Fruit fly (Drosophila melanogaster): ENCODE measurements around the gene CG34377.

CG34377 gene

DNA sequence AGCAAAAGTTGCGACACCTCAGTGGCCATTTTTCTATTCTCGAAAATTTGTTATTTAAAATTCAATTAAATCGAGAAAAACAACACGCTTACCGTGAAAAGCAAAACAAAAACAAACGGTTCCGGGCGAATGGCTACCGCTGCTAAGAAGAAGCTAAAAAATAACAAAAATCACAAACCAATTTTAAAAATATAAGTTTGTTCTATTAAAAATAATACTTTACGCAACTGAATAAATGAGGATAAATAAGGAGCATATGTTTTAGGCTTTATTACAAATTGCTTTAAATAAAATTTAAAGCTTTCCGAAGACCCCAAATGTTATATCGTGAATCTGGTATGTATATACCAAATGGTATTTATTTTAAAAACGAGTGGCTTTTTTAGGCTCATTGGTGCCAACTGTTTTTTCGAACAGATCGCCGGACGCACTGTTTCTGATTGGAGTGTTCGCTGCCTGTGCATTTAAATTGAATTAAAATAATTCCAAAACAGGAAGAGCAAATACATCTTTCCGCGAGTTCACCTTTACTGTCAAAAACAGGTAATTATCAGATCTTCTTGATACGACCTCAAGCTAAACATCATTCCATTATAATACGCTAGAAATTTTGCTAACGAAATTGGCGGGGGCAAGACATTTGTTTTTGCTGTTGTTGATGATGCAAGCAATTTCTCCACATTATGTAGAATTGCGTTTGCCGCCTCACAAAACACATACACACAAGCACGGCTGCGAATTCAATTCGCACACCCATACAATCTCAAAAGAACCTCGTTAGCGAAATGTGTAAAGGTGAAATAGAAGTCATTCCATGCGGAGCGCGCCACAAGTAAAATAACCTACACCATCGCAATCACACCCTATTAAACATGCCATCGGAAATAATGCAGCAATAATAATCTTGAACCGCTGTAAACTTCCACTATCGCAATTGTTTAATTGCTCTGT is 43.5 kb upstream of the CG34377 start, which contains the start of the genes Polr3F and PyK (continued):
- TF ChIP-seq Xbp1 (GFP tag; optimal IDR thresholded peaks at IDR 0.05) (peak; percentile 30), Kr (GFP tag; optimal IDR thresholded peaks at IDR 0.05) (no peak), hb (GFP tag; IDR thresholded peaks at IDR 0.05; ENCODE audit: partially characterized antibody) (no peak), CG32532 (GFP tag; IDR thresholded peaks at IDR 0.05) (no peak), CG13123 (GFP tag; optimal IDR thresholded peaks at IDR 0.05) (no peak), Antp (GFP tag; optimal IDR thresholded peaks at IDR 0.05) (no peak), CG1603 (tag; optimal IDR thresholded peaks at IDR 0.05) (no peak), CG6654 (GFP tag; optimal IDR thresholded peaks at IDR 0.05) (no peak), CG13775 (GFP tag; optimal IDR thresholded peaks at IDR 0.05) (peak; percentile 40), crp (GFP tag; optimal IDR thresholded peaks at IDR 0.05) (peak in 1 of 2 experiments; percentile 65), CG9437 (GFP tag; optimal IDR thresholded peaks at IDR 0.05) (no peak), CG7556 (GFP tag; optimal IDR thresholded peaks at IDR 0.05) (peak; percentile 5), Nf-YA (GFP tag; IDR thresholded peaks at IDR 0.05) (no peak), Drgx (GFP tag; IDR thresholded peaks at IDR 0.05) (peak; percentile 14; the same call in 1 of the 2 replicates), dpn (GFP tag; optimal IDR thresholded peaks at IDR 0.05) (peak in 1 of 2 experiments; percentile 23), Lim3 (GFP tag; IDR thresholded peaks at IDR 0.05) (no peak), sob (GFP tag; IDR thresholded peaks at IDR 0.05) (no peak), btn (GFP tag; optimal IDR thresholded peaks at IDR 0.05) (no peak), nmo (GFP tag; optimal IDR thresholded peaks at IDR 0.05) (peak; percentile 54), CG7839 (tag; optimal IDR thresholded peaks at IDR 0.05) (peak; percentile 28), lbe (GFP tag; optimal IDR thresholded peaks at IDR 0.05) (peak; percentile 32), C15 (GFP tag; IDR thresholded peaks at IDR 0.05) (no peak), Nf-YB (GFP tag; optimal IDR thresholded peaks at IDR 0.05) (peak; percentile 14), CG3847 (GFP tag; IDR thresholded peaks at IDR 0.05) (no peak), CoRest (tag; optimal IDR thresholded peaks at IDR 0.05) (peak; percentile 52), CG7963 (GFP tag; IDR thresholded peaks at IDR 0.05; ENCODE audit: partially characterized antibody) (no peak), CG4328 (GFP tag; optimal IDR thresholded peaks at IDR 0.05) (no peak), inv (GFP tag; IDR thresholded peaks at IDR 0.05; ENCODE audit: partially characterized antibody) (no peak), mirr (GFP tag; optimal IDR thresholded peaks at IDR 0.05) (no peak), CG9797 (GFP tag; optimal IDR thresholded peaks at IDR 0.05) (peak; percentile 40), sisA (GFP tag; IDR thresholded peaks at IDR 0.05) (no peak), otp (GFP tag; IDR thresholded peaks at IDR 0.05) (no peak; the same call in 2 of the 3 replicates), dysf (GFP tag; IDR thresholded peaks at IDR 0.05) (no peak), CG3065 (GFP tag; optimal IDR thresholded peaks at IDR 0.05) (no peak), CG2202 (tag; optimal IDR thresholded peaks at IDR 0.05) (peak; percentile 15), CG3995 (GFP tag; optimal IDR thresholded peaks at IDR 0.05) (peak; percentile 93), CG10267 (tag; optimal IDR thresholded peaks at IDR 0.05) (peak; percentile 60), HHEX (GFP tag; optimal IDR thresholded peaks at IDR 0.05) (peak; percentile 14), CG7987 (GFP tag; optimal IDR thresholded peaks at IDR 0.05) (no peak), unc-4 (GFP tag; IDR thresholded peaks at IDR 0.05; ENCODE audit: partially characterized antibody) (0 out of 2 replicates have a peak, but pooled peaks have one; percentile 15), CG6272 (GFP tag; IDR thresholded peaks at IDR 0.05) (no peak), hth (optimal IDR thresholded peaks at IDR 0.05) (no peak), ken (GFP tag; IDR thresholded peaks at IDR 0.05) (no peak), CG30403 (GFP tag; optimal IDR thresholded peaks at IDR 0.05) (peak; percentile 29), MTF-1 (GFP tag; optimal IDR thresholded peaks at IDR 0.05; ENCODE audit: borderline replicate concordance) (no peak), Med (GFP tag) (peak; percentile 60), hbn (GFP tag; IDR thresholded peaks at IDR 0.05; ENCODE audit: partially characterized antibody) (0 out of 2 replicates have a peak, but pooled peaks have one; percentile 36), CG5180 (GFP tag; optimal IDR thresholded peaks at IDR 0.05) (no peak)
